Fruit fly (Drosophila melanogaster) Kc167 (cell line): Measurements from ENCODE around the gene Uch-L5.

ENCODE experiments used
- Myc ChIP-seq: fragments of >200 bp; optimal IDR thresholded peaks from 2 replicates; lab custom pipeline; 2017; ENCODE audit warnings: missing external identifiers
- Sin3A ChIP-seq: fragments of >200 bp; optimal IDR thresholded peaks from 2 replicates; lab custom pipeline; 2018; ENCODE audit warnings: missing external identifiers
- h ChIP-seq: fragments of >200 bp; optimal IDR thresholded peaks from 3 replicates; lab custom pipeline; 2018; ENCODE audit warnings: missing external identifiers
- insv ChIP-seq: fragments of >200 bp; optimal IDR thresholded peaks from 3 replicates; lab custom pipeline; 2018; ENCODE audit warnings: missing external identifiers
- psq ChIP-seq: fragments of >200 bp; optimal IDR thresholded peaks from 2 replicates; lab custom pipeline; 2017; ENCODE audit warnings: missing external identifiers
- ttk ChIP-seq: sonication (Bioruptor generic); optimal IDR thresholded peaks from 2 replicates; lab custom pipeline; 2017; ENCODE audit warnings: missing external identifiers

Gene Uch-L5

dm6 chr3L:9503552-9504317 lies 27.0 kb upstream of the Uch-L5 start:
- TF ChIP-seq Sin3A (no peak), Myc (lab: Kevin White, UChicago) (no peak), psq (lab: Kevin White, UChicago) (no peak), h (no peak), ttk (lab: Kevin White, UChicago) (no peak), insv (lab: Kevin White, UChicago) (no peak)

- no peak for TF ChIP-seq ttk (lab: Kevin White, UChicago)
- TF ChIP-seq Sin3A: no peak
- no peak for TF ChIP-seq psq (lab: Kevin White, UChicago)
- no peak for TF ChIP-seq Myc (lab: Kevin White, UChicago)
- TF ChIP-seq h: no peak
- no peak for TF ChIP-seq insv (lab: Kevin White, UChicago)
Measured at dm6 chr3L:9502856-9503255, 26.1 kb upstream of the Uch-L5 start.

dm6 chr3L:9502294-9502693 lies 25.5 kb upstream of the Uch-L5 start:
- no peak for TF ChIP-seq ttk (lab: Kevin White, UChicago)
- no peak for TF ChIP-seq insv (lab: Kevin White, UChicago)
- TF ChIP-seq Myc (lab: Kevin White, UChicago): no peak

DNA sequence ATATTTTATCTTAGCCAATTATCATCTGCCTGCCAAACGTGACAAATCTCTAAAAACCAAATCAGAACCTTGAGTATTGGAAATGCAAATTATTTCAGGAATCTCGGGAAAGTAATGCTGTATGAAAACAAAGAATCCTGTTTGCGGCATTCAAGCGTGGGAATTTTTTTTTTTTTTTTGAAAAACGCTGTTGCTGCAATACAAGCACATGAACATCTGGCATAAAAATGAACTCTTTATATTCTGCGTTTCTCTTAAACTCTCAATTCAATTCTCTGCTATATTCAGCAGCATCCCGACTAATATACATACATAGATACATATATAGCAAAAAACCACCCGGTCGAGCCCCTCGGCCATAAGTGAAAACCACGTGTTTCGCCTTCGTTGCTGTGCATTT lies 24.5 kb upstream of the Uch-L5 start:
- TF ChIP-seq psq (lab: Kevin White, UChicago): no peak
- TF ChIP-seq ttk (lab: Kevin White, UChicago): no peak
- no peak for TF ChIP-seq Myc (lab: Kevin White, UChicago)
- TF ChIP-seq Sin3A: no peak
- no peak for TF ChIP-seq insv (lab: Kevin White, UChicago)
- no peak for TF ChIP-seq h

- no peak for TF ChIP-seq insv (lab: Kevin White, UChicago)
Measured at dm6 chr3L:9499919-9500807, 23.4 kb upstream of the Uch-L5 start.

DNA sequence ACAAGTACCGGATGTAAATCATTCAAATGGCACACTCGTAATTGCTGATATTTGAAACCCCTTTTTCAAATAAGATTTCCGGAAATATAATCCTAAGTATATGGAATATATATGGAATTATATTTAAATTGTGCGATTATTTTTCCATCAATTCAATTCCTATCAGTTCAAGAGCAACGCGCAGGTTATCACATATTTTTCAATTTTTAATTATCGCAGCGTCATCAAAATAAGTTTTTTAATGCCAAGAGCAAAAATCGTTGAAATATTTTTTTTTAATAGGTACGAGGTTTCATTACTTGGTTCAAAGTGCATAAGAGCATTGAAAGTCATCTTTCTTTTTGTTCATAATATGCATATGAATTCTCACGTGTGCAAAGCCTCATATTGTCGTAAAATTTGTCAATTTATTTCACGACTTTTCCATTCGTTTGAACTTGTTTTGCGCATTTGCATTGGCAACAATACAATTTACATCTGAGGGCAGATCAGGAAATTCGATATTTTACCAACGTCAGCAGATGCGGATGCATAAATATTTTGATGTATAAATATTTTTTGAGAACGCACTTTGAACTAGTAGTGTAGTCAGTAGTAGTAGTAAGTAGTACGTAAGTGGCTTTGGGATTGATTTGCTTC lies 21.3 kb upstream of the Uch-L5 start:
- no peak for TF ChIP-seq Sin3A
- TF ChIP-seq h: no peak
- TF ChIP-seq insv (lab: Kevin White, UChicago): no peak
- TF ChIP-seq ttk (lab: Kevin White, UChicago): no peak
- no peak for TF ChIP-seq psq (lab: Kevin White, UChicago)
- TF ChIP-seq Myc (lab: Kevin White, UChicago): no peak

dm6 chr3L:9497249-9497648 lies 20.5 kb upstream of the Uch-L5 start:
- TF ChIP-seq Sin3A: no peak
- TF ChIP-seq h: no peak
- TF ChIP-seq ttk (lab: Kevin White, UChicago): no peak
- no peak for TF ChIP-seq insv (lab: Kevin White, UChicago)
- no peak for TF ChIP-seq psq (lab: Kevin White, UChicago)
- no peak for TF ChIP-seq Myc (lab: Kevin White, UChicago)

dm6 chr3L:9492115-9492514 lies 15.3 kb upstream of the Uch-L5 start, which contains the start of gene CG32037:
CG32037 (minus strand) TSS chr3L:9492215.
- no peak for TF ChIP-seq Myc (lab: Kevin White, UChicago)
- no peak for TF ChIP-seq psq (lab: Kevin White, UChicago)
- no peak for TF ChIP-seq h
- TF ChIP-seq insv (lab: Kevin White, UChicago): no peak
- no peak for TF ChIP-seq Sin3A
- TF ChIP-seq ttk (lab: Kevin White, UChicago): no peak

dm6 chr3L:9491331-9491730 lies 14.6 kb upstream of the Uch-L5 start:
- TF ChIP-seq psq (lab: Kevin White, UChicago) (no peak), insv (lab: Kevin White, UChicago) (no peak)

dm6 chr3L:9490432-9490831 lies 13.7 kb upstream of the Uch-L5 start:
- TF ChIP-seq h (no peak), psq (lab: Kevin White, UChicago) (no peak), Sin3A (no peak), insv (lab: Kevin White, UChicago) (no peak), ttk (lab: Kevin White, UChicago) (no peak), Myc (lab: Kevin White, UChicago) (no peak)

DNA sequence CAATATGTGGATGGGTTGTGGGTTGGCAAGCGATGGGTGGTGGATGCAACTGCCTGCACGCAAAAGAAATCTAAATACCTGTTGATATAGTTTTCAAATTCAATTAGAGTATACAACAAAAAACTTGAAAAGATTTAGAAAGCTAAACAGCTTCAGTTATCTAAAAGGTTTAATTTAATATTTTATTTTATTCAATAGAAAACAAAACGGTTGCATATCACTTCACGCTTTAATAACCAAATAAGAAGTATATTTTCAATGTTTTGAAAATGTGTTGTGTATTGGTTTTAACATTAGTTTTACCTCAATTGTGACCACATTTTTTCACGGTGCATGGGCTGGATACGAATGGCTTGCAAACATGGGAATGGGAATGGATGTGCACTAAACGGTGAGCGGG lies 12.9 kb upstream of the Uch-L5 start:
- TF ChIP-seq h (no peak), ttk (lab: Kevin White, UChicago) (no peak), Sin3A (no peak), Myc (lab: Kevin White, UChicago) (no peak), insv (lab: Kevin White, UChicago) (no peak), psq (lab: Kevin White, UChicago) (no peak)

DNA sequence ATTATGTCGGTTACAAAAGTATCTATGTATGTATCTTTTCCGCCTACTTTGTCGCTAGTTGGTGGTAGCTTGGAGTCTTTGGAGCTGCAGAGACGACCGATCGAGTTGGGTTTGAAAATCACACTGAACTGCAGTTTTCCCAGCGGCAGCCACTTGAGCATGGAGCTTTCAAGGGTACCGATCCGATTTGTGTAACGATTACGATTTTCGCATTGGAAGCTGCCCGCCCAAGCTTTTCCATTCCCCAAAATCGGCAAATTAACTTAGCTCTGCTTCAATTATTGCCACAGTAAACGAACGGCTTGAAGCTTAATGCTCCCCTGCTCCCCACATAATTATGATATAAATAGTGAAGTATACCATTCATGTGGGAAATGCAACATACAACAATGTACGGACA lies 12.4 kb upstream of the Uch-L5 start, which contains the start of gene CG32036:
TSS of gene CG32036 (minus strand) at position 101 of the 400 bp plus-strand sequence.
- TF ChIP-seq psq (lab: Kevin White, UChicago) (no peak), h (no peak), insv (lab: Kevin White, UChicago) (no peak), Myc (lab: Kevin White, UChicago) (no peak), ttk (lab: Kevin White, UChicago) (no peak), Sin3A (no peak)
